Fruit fly (Drosophila melanogaster) whole organism, embryonic: ENCODE measurements around the gene CG5157.
A peak's percentile ranks its signal among the peaks of the same experiment; 100 is the strongest.

Experiments used
- ATbp ChIP-seq: fragments of 200-800 bp; sonication (Bioruptor generic); optimal IDR thresholded peaks from 2 replicates; lab custom pipeline; 2017; ENCODE audit warnings: missing biosample characterization, mild to moderate bottlenecking, missing genetic modification characterization, missing genetic modification reagents
- Atf3 ChIP-seq: fragments of 200-800 bp; sonication (Bioruptor generic); optimal IDR thresholded peaks from 3 replicates; lab custom pipeline; 2016; ENCODE audit warnings: missing biosample characterization, missing genetic modification characterization
- CG10147 ChIP-seq: fragments of 200-800 bp; sonication (Bioruptor generic); optimal IDR thresholded peaks from 2 replicates; lab custom pipeline; 2019; ENCODE audit warnings: missing biosample characterization, mild to moderate bottlenecking, missing genetic modification characterization, moderate library complexity
- CG10959 ChIP-seq: fragments of 200-800 bp; sonication (Bioruptor generic); IDR thresholded peaks from 2 replicates; pipeline ENCODE4 v1.3.6; 2022; ENCODE audit warnings: missing biosample characterization, missing genetic modification characterization
- CG11093 ChIP-seq: fragments of 200-800 bp; sonication (Bioruptor generic); IDR thresholded peaks from 3 replicates; pipeline ENCODE4 v1.3.6; 2022; ENCODE audit warnings: missing biosample characterization, missing genetic modification characterization
- CG12299 ChIP-seq: fragments of 200-800 bp; sonication (Bioruptor generic); optimal IDR thresholded peaks from 2 replicates; lab custom pipeline; 2018; ENCODE audit warnings: missing biosample characterization, mild to moderate bottlenecking, missing genetic modification characterization
- CG14710 ChIP-seq: fragments of 200-800 bp; sonication (Bioruptor generic); optimal IDR thresholded peaks from 3 replicates; lab custom pipeline; 2019; ENCODE audit warnings: missing biosample characterization, mild to moderate bottlenecking, missing genetic modification characterization, moderate library complexity
- CG15073 ChIP-seq: fragments of 200-800 bp; sonication (Bioruptor generic); optimal IDR thresholded peaks from 2 replicates; lab custom pipeline; 2016; ENCODE audit warnings: missing biosample characterization, missing genetic modification characterization
- CG15696 ChIP-seq: fragments of 200-800 bp; sonication (Bioruptor generic); optimal IDR thresholded peaks from 2 replicates; lab custom pipeline; 2019; ENCODE audit warnings: missing biosample characterization, mild to moderate bottlenecking, missing genetic modification characterization, moderate library complexity
- CG1603 ChIP-seq: fragments of 200-800 bp; sonication (Bioruptor generic); optimal IDR thresholded peaks from 2 replicates; lab custom pipeline; 2019; ENCODE audit warnings: missing biosample characterization, mild to moderate bottlenecking, missing genetic modification characterization, moderate library complexity
- CG18476 ChIP-seq: fragments of 200-800 bp; sonication (Bioruptor generic); optimal IDR thresholded peaks from 2 replicates; lab custom pipeline; 2016; ENCODE audit warnings: missing biosample characterization, mild to moderate bottlenecking, missing genetic modification characterization
- CG2712 ChIP-seq: fragments of 200-800 bp; optimal IDR thresholded peaks from 3 replicates; lab custom pipeline; 2019; ENCODE audit warnings: missing biosample characterization, mild to moderate bottlenecking, missing genetic modification characterization, moderate library complexity
- CG30020 ChIP-seq: fragments of 200-800 bp; optimal IDR thresholded peaks from 2 replicates; lab custom pipeline; 2019; ENCODE audit warnings: missing biosample characterization, mild to moderate bottlenecking, missing genetic modification characterization, moderate library complexity
- CG30431 ChIP-seq: fragments of 200-800 bp; sonication (Bioruptor generic); optimal IDR thresholded peaks from 2 replicates; lab custom pipeline; 2017; ENCODE audit warnings: missing biosample characterization, missing genetic modification characterization
- CG3163 ChIP-seq: fragments of 200-800 bp; sonication (Bioruptor generic); optimal IDR thresholded peaks from 3 replicates; lab custom pipeline; 2016; ENCODE audit warnings: missing biosample characterization, missing genetic modification characterization
- CG33213 ChIP-seq: fragments of 200-800 bp; sonication (Bioruptor generic); optimal IDR thresholded peaks from 3 replicates; lab custom pipeline; 2016; ENCODE audit warnings: missing biosample characterization, missing genetic modification characterization
- CG3838 ChIP-seq: fragments of 200-800 bp; sonication (Bioruptor generic); optimal IDR thresholded peaks from 3 replicates; lab custom pipeline; 2016; ENCODE audit warnings: missing biosample characterization, missing genetic modification characterization
- CG4328 ChIP-seq: fragments of 200-800 bp; sonication (Bioruptor generic); optimal IDR thresholded peaks from 3 replicates; lab custom pipeline; 2017; ENCODE audit warnings: missing biosample characterization, missing genetic modification reagents, missing genetic modification characterization
- CG5953 ChIP-seq: fragments of 200-800 bp; sonication (Bioruptor generic); IDR thresholded peaks from 2 replicates; pipeline ENCODE4 v1.3.6; 2022; ENCODE audit warnings: missing biosample characterization, missing genetic modification characterization
- CG6765 ChIP-seq: fragments of 200-800 bp; sonication (Bioruptor generic); optimal IDR thresholded peaks from 3 replicates; lab custom pipeline; 2017; ENCODE audit warnings: missing biosample characterization, mild to moderate bottlenecking, missing genetic modification characterization
- CG7271 ChIP-seq: fragments of 200-800 bp; sonication (Bioruptor generic); optimal IDR thresholded peaks from 2 replicates; lab custom pipeline; 2018; ENCODE audit warnings: missing biosample characterization, mild to moderate bottlenecking, missing genetic modification characterization, moderate library complexity
- CG8290 ChIP-seq, 3 experiments: fragments of 200-800 bp; sonication (Bioruptor generic); optimal IDR thresholded peaks; 2 replicates each; lab custom pipeline; 2016 to 2019; ENCODE audit warnings: missing biosample characterization in 3 of 3, missing genetic modification characterization in 3 of 3, mild to moderate bottlenecking in 2 of 3, moderate library complexity in 1 of 3
- CG8478 ChIP-seq: fragments of >200 bp; optimal IDR thresholded peaks from 2 replicates; lab custom pipeline; 2018
- D19A ChIP-seq: fragments of 200-800 bp; optimal IDR thresholded peaks from 3 replicates; lab custom pipeline; 2019; ENCODE audit warnings: missing biosample characterization, mild to moderate bottlenecking, missing genetic modification characterization, moderate library complexity
- Dek ChIP-seq: fragments of 200-800 bp; sonication (Bioruptor generic); optimal IDR thresholded peaks from 3 replicates; lab custom pipeline; 2019; ENCODE audit warnings: missing biosample characterization, mild to moderate bottlenecking, missing genetic modification characterization, moderate library complexity
- Dip2 ChIP-seq: fragments of 200-800 bp; sonication (Bioruptor generic); IDR thresholded peaks from 2 replicates; pipeline ENCODE4 v1.3.6; 2022; ENCODE audit warnings: missing biosample characterization, missing genetic modification characterization
- ERR ChIP-seq: fragments of 200-800 bp; sonication (Bioruptor generic); optimal IDR thresholded peaks from 2 replicates; lab custom pipeline; 2016; ENCODE audit warnings: missing biosample characterization, missing genetic modification characterization
- Eip74EF ChIP-seq, 2 experiments: fragments of 200-800 bp in 1 of 2; fragments of >200 bp in 1 of 2; sonication (Bioruptor generic) in 1 of 2; optimal IDR thresholded peaks; 2 replicates each; lab custom pipeline; 2017 to 2019; ENCODE audit warnings: missing biosample characterization in 2 of 2, missing genetic modification characterization in 2 of 2, mild to moderate bottlenecking in 1 of 2, moderate library complexity in 1 of 2
- H15 ChIP-seq: fragments of 200-800 bp; sonication (Bioruptor generic); IDR thresholded peaks from 3 replicates; pipeline ENCODE4 v1.3.6; 2022; ENCODE audit warnings: missing biosample characterization, missing genetic modification characterization
- Hey ChIP-seq: fragments of 200-800 bp; sonication (Bioruptor generic); optimal IDR thresholded peaks from 3 replicates; lab custom pipeline; 2018; ENCODE audit warnings: missing biosample characterization, mild to moderate bottlenecking, missing genetic modification characterization
- Kr ChIP-seq: fragments of 200-800 bp; sonication (Bioruptor generic); optimal IDR thresholded peaks from 2 replicates; lab custom pipeline; 2017; ENCODE audit warnings: missing biosample characterization, mild to moderate bottlenecking, missing genetic modification characterization
- NC2α ChIP-seq: fragments of 200-800 bp; sonication (Bioruptor generic); optimal IDR thresholded peaks from 2 replicates; lab custom pipeline; 2016; ENCODE audit warnings: missing biosample characterization, missing genetic modification characterization
- Neu2 ChIP-seq: fragments of 200-800 bp; sonication (Bioruptor generic); optimal IDR thresholded peaks from 3 replicates; lab custom pipeline; 2016; ENCODE audit warnings: missing biosample characterization, missing genetic modification characterization, borderline replicate concordance
- Nf-YC ChIP-seq: fragments of 200-800 bp; optimal IDR thresholded peaks from 3 replicates; lab custom pipeline; 2019; ENCODE audit warnings: missing biosample characterization, mild to moderate bottlenecking, missing genetic modification characterization, moderate library complexity
- Sox100B ChIP-seq: fragments of 200-800 bp; sonication (Bioruptor generic); optimal IDR thresholded peaks from 3 replicates; lab custom pipeline; 2018; ENCODE audit warnings: missing biosample characterization, mild to moderate bottlenecking, missing genetic modification characterization
- Sry-δ ChIP-seq: fragments of 200-800 bp; sonication (Bioruptor generic); optimal IDR thresholded peaks from 2 replicates; lab custom pipeline; 2016; ENCODE audit warnings: missing biosample characterization, missing genetic modification characterization
- abd-A ChIP-seq: fragments of 200-800 bp; sonication (Bioruptor generic); optimal IDR thresholded peaks from 3 replicates; lab custom pipeline; 2019; ENCODE audit warnings: missing biosample characterization, mild to moderate bottlenecking, missing genetic modification characterization, moderate library complexity
- ara ChIP-seq: fragments of 200-800 bp; sonication (Bioruptor generic); IDR thresholded peaks from 2 replicates; pipeline ENCODE4 v1.3.6; 2022; ENCODE audit warnings: missing biosample characterization, missing genetic modification characterization
- bigmax ChIP-seq: fragments of 200-800 bp; sonication (Bioruptor generic); optimal IDR thresholded peaks from 2 replicates; lab custom pipeline; 2018; ENCODE audit warnings: missing biosample characterization, mild to moderate bottlenecking, missing genetic modification characterization
- cad ChIP-seq: fragments of >200 bp; optimal IDR thresholded peaks from 2 replicates; lab custom pipeline; 2017; ENCODE audit warnings: missing biosample characterization, missing genetic modification characterization
- ci ChIP-seq: fragments of 200-800 bp; sonication (Bioruptor generic); IDR thresholded peaks from 3 replicates; pipeline ENCODE4 v1.3.6; 2022; ENCODE audit warnings: missing biosample characterization, missing genetic modification characterization
- gcm ChIP-seq: fragments of 200-800 bp; sonication (Bioruptor generic); optimal IDR thresholded peaks from 2 replicates; lab custom pipeline; 2019; ENCODE audit warnings: missing biosample characterization, mild to moderate bottlenecking, missing genetic modification characterization, moderate library complexity
- lab ChIP-seq: fragments of 200-800 bp; sonication (Bioruptor generic); optimal IDR thresholded peaks from 3 replicates; lab custom pipeline; 2017; ENCODE audit warnings: missing biosample characterization, missing genetic modification characterization, mild to moderate bottlenecking, moderate library complexity, missing genetic modification reagents
- pb ChIP-seq: fragments of 200-800 bp; sonication (Bioruptor generic); optimal IDR thresholded peaks from 3 replicates; lab custom pipeline; 2016; ENCODE audit warnings: missing biosample characterization, missing genetic modification characterization
- run ChIP-seq: fragments of 200-800 bp; sonication (Bioruptor generic); optimal IDR thresholded peaks from 3 replicates; lab custom pipeline; 2018; ENCODE audit warnings: missing biosample characterization, mild to moderate bottlenecking, missing genetic modification characterization
- seq ChIP-seq: fragments of 200-800 bp; sonication (Bioruptor generic); IDR thresholded peaks from 2 replicates; pipeline ENCODE4 v1.3.6; 2022; ENCODE audit warnings: missing biosample characterization, missing genetic modification characterization
- sima ChIP-seq: fragments of 200-800 bp; sonication (Bioruptor generic); optimal IDR thresholded peaks from 2 replicates; lab custom pipeline; 2016; ENCODE audit warnings: missing biosample characterization, missing genetic modification characterization
- ssp ChIP-seq: fragments of 200-800 bp; sonication (Bioruptor generic); IDR thresholded peaks from 2 replicates; pipeline ENCODE4 v1.3.6; 2022; ENCODE audit warnings: missing biosample characterization, missing genetic modification characterization
- sug ChIP-seq: fragments of 200-800 bp; optimal IDR thresholded peaks from 2 replicates; lab custom pipeline; 2019; ENCODE audit warnings: missing biosample characterization, mild to moderate bottlenecking, missing genetic modification characterization, moderate library complexity
- tgo ChIP-seq: fragments of 200-800 bp; sonication (Bioruptor generic); IDR thresholded peaks from 3 replicates; pipeline ENCODE4 v1.3.6; 2022; ENCODE audit warnings: missing biosample characterization, missing genetic modification characterization
- tx ChIP-seq: fragments of 200-800 bp; sonication (Bioruptor generic); optimal IDR thresholded peaks from 2 replicates; lab custom pipeline; 2016; ENCODE audit warnings: missing biosample characterization, missing genetic modification characterization

Gene CG5157

DNA sequence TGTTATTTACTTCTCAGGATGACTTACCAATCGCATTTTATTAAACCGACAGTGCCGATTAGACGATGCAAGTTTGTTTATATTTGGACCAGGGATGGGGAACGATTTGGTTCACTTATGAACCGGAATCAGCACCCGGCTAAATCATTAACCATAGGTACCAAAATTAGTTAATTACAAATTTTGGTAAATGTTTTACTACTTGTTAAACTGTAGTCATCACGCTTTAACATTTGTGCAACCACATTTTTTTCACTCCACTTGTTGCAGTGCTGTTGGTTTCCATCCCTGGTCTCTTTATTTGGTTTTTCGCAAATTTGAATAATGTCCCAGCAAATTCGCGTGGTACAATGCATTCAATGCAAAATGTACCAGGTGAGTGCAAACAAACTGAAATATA lies 32.2 kb downstream of the CG5157 start, which contains the start of the genes IntS9 and CG43295 (continued):
- TF ChIP-seq Nf-YC: no peak
- peak; percentile 85 for TF ChIP-seq CG10959 (GFP tag; lab: Robert Waterston, UW)
- peak; percentile 55 for TF ChIP-seq ssp (GFP tag; lab: Robert Waterston, UW)
- no peak for TF ChIP-seq CG8478 (lab: Kevin White, UChicago)
- TF ChIP-seq Dip2: no peak
- no peak for TF ChIP-seq cad
- TF ChIP-seq Kr (GFP tag; lab: Kevin White, UChicago): no peak
- TF ChIP-seq run (tag; lab: Kevin White, UChicago): no peak
- no peak for TF ChIP-seq abd-A (tag; lab: Kevin White, UChicago)
- peak; percentile 25 for TF ChIP-seq sima (GFP tag; lab: Kevin White, UChicago)
- TF ChIP-seq ATbp (GFP tag; lab: Kevin White, UChicago): peak; percentile 62
- TF ChIP-seq tgo (GFP tag; lab: Robert Waterston, UW): peak; percentile 80
- TF ChIP-seq Neu2: peak; percentile 74
- no peak for TF ChIP-seq bigmax (GFP tag; lab: Kevin White, UChicago)
- no peak for TF ChIP-seq Eip74EF (GFP tag; optimal IDR thresholded peaks at IDR 0.05; lab: Kevin White, UChicago)
- peak; percentile 83 for TF ChIP-seq CG14710 (tag; lab: Kevin White, UChicago)
- peak; percentile 34 for TF ChIP-seq Dek (tag; lab: Kevin White, UChicago)
- peak; percentile 79 for TF ChIP-seq NC2α (GFP tag; lab: Kevin White, UChicago)
- TF ChIP-seq CG11093 (GFP tag; lab: Robert Waterston, UW): peak; percentile 67; the same call in 1 of the 3 replicates
- peak; percentile 75 for TF ChIP-seq CG30431 (GFP tag; lab: Kevin White, UChicago)
- TF ChIP-seq CG3838 (GFP tag; lab: Kevin White, UChicago): peak; percentile 33
- TF ChIP-seq ara (GFP tag; lab: Robert Waterston, UW): peak; percentile 87
- TF ChIP-seq CG33213 (GFP tag; lab: Kevin White, UChicago): peak; percentile 77
- TF ChIP-seq tx (GFP tag; lab: Kevin White, UChicago): peak; percentile 77
- no peak for TF ChIP-seq CG6765 (GFP tag; lab: Kevin White, UChicago)
- TF ChIP-seq Hey (tag; lab: Kevin White, UChicago): no peak
- peak; percentile 93 for TF ChIP-seq ci (GFP tag; lab: Robert Waterston, UW)
- peak; percentile 79 for TF ChIP-seq Atf3 (GFP tag; lab: Kevin White, UChicago)
- TF ChIP-seq Sry-δ (GFP tag; lab: Kevin White, UChicago): peak; percentile 61
- TF ChIP-seq CG15696 (tag; lab: Kevin White, UChicago): peak; percentile 65
- TF ChIP-seq CG15073 (GFP tag; lab: Kevin White, UChicago): peak; percentile 42
- TF ChIP-seq CG3163: peak; percentile 73
- peak; percentile 92 for TF ChIP-seq CG1603
- TF ChIP-seq CG5953 (GFP tag; lab: Robert Waterston, UW): peak; percentile 72
- peak; percentile 79 for TF ChIP-seq seq (GFP tag; lab: Robert Waterston, UW)
- no peak for TF ChIP-seq D19A (tag; lab: Kevin White, UChicago)
- no peak for TF ChIP-seq CG4328 (GFP tag; lab: Kevin White, UChicago)
- no peak for TF ChIP-seq CG2712 (tag; lab: Kevin White, UChicago)
- peak; percentile 70 for TF ChIP-seq CG7271 (tag; lab: Kevin White, UChicago)
- peak; percentile 39 for TF ChIP-seq CG12299 (tag; lab: Kevin White, UChicago)
- no peak for TF ChIP-seq sug (tag; lab: Kevin White, UChicago)
- no peak for TF ChIP-seq gcm
- peak; percentile 66 for TF ChIP-seq CG8290 (GFP tag; optimal IDR thresholded peaks at IDR 0.05; lab: Kevin White, UChicago)
- TF ChIP-seq CG8290 (tag; optimal IDR thresholded peaks at IDR 0.05; lab: Kevin White, UChicago): no peak
- peak; percentile 71 for TF ChIP-seq ERR
- peak; percentile 78 for TF ChIP-seq H15 (GFP tag; lab: Robert Waterston, UW)
- TF ChIP-seq pb (GFP tag; lab: Kevin White, UChicago): peak; percentile 70
- no peak for TF ChIP-seq lab
- peak; percentile 83 for TF ChIP-seq CG18476 (GFP tag; lab: Kevin White, UChicago)
- TF ChIP-seq CG30020: peak; percentile 52
- no peak for TF ChIP-seq CG10147 (GFP tag; lab: Kevin White, UChicago)
- TF ChIP-seq Sox100B: no peak
